Worm (Caenorhabditis elegans): ENCODE data around the gene str-136.
"Not testable (repeated sequence)": the region's sequence is repeated elsewhere in the genome, so short reads cannot be mapped to it uniquely, and the experiment has no call there.

The str-136 gene

DNA sequence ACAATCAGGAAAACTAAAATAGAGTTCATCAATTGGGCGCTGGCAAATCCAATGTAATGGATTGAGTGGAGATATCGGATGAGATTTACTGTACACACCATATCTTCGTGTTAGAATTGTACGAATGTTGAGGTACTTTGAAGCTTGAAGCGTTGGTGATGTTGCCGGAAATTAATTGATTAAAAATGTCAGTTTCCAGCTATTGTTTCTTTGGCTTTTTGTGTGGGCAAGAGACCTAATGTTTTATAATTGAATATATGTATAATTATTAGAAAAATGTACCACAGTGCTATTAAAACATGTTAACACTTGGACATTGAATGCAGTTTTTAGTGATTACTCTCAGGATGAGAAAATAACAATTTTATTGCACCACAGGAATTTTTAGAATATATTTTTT lies at the start of gene str-136:
str-136 (minus strand) TSS at position 101 of the 400 bp plus-strand sequence.
- TF ChIP-seq unc-86 (tag; optimal IDR thresholded peaks at IDR 0.05) (no peak), fkh-6 (tag; optimal IDR thresholded peaks at IDR 0.05) (no peak), dmd-4 (tag; optimal IDR thresholded peaks at IDR 0.05; ENCODE audit: borderline replicate concordance) (no peak), unc-3 (GFP tag; conservative IDR thresholded peaks at IDR 0.05) (no peak), unc-3 (tag; optimal IDR thresholded peaks at IDR 0.05) (no peak), gmeb-2 (tag; optimal IDR thresholded peaks at IDR 0.05) (no peak)

DNA sequence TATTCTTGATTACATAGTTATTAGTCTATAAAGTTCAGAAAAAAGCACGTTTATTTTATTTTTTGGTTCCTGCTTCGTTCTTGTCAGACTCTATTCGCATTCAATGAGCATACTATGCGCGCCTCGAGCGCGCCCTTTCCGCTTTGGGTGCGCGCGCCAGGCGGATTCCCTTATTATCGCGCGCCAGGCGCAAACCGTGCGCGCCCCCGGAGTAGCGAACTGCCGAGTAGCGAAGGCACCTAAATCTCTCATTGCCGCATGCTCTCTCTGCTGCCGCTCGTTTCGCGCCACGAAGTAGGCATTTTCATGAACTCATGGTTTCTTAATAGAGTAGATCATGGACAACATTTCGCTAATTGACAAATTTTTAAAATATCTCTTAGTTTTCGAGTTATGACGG lies 48.4 kb upstream of the str-136 start:
- TF ChIP-seq pat-9 (tag; optimal IDR thresholded peaks at IDR 0.05) (no peak), eyg-1 (tag; optimal IDR thresholded peaks at IDR 0.05) (no peak), pqm-1 (tag; optimal IDR thresholded peaks at IDR 0.05) (no peak)

DNA sequence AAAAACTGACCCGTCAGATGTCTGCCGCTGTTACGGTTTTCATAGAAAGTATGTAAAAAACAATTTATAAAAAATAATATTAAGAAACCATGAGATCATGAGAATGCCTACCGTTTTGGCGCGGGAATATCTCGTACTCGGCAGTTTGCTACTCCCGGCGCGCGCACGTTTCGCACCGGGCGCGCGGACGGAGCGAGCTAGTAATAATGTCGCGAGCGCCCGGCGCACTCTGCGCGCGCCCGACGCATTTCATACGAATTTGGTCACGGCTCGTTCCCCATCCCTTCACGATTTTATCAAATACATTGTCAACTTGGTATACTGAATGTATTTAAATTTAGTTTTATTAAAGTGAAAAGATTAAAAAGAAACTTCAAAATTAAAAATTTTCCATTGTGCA lies 47.2 kb upstream of the str-136 start:
- no peak for TF ChIP-seq npax-4 (tag; optimal IDR thresholded peaks at IDR 0.05)
- no peak for TF ChIP-seq sdc-2 (tag; optimal IDR thresholded peaks at IDR 0.05)
- no peak for TF ChIP-seq hlh-8 (tag; optimal IDR thresholded peaks at IDR 0.05)
- no peak for TF ChIP-seq tbx-7 (tag; optimal IDR thresholded peaks at IDR 0.05)
- no peak for TF ChIP-seq fax-1 (tag; optimal IDR thresholded peaks at IDR 0.05)
- no peak for TF ChIP-seq dmd-4 (tag; optimal IDR thresholded peaks at IDR 0.05; ENCODE audit: borderline replicate concordance)
- TF ChIP-seq eyg-1 (tag; optimal IDR thresholded peaks at IDR 0.05) = no peak
- TF ChIP-seq ceh-31 (tag; optimal IDR thresholded peaks at IDR 0.05) = no peak
- no peak for TF ChIP-seq ets-4 (tag; optimal IDR thresholded peaks at IDR 0.05)
- no peak for TF ChIP-seq ceh-34 (tag; optimal IDR thresholded peaks at IDR 0.05)

DNA sequence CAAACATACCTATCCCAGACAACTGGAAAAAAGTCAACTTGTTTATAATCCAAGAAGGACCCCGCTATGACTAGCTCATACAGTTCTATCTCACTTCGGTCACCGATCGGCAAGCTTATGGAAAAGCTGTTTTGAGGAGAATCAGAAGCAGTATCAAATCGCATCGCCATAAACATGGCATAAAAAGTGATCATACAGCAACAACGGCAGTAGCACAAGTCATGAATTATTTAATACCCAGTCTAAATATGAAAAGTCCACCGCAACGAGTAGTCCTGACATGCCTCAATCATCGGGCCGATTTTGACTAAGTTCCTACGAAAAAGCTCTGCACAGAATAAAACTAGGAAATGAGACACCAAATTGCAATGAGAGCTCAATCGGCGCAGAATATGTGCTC lies 44.8 kb upstream of the str-136 start:
- TF ChIP-seq nfya-1 (tag; optimal IDR thresholded peaks at IDR 0.05) = no peak
- TF ChIP-seq sox-4 (tag; optimal IDR thresholded peaks at IDR 0.05) = no peak
- no peak for TF ChIP-seq tbx-7 (tag; optimal IDR thresholded peaks at IDR 0.05)
- no peak for TF ChIP-seq dve-1 (tag; optimal IDR thresholded peaks at IDR 0.05)
- no peak for TF ChIP-seq C08G9.2 (tag; optimal IDR thresholded peaks at IDR 0.05)
- TF ChIP-seq elt-4 (tag; optimal IDR thresholded peaks at IDR 0.05) = no peak
- no peak for TF ChIP-seq npax-4 (tag; optimal IDR thresholded peaks at IDR 0.05)
- TF ChIP-seq unc-3 (GFP tag; conservative IDR thresholded peaks at IDR 0.05) = no peak
- TF ChIP-seq unc-3 (tag; optimal IDR thresholded peaks at IDR 0.05) = no peak

DNA sequence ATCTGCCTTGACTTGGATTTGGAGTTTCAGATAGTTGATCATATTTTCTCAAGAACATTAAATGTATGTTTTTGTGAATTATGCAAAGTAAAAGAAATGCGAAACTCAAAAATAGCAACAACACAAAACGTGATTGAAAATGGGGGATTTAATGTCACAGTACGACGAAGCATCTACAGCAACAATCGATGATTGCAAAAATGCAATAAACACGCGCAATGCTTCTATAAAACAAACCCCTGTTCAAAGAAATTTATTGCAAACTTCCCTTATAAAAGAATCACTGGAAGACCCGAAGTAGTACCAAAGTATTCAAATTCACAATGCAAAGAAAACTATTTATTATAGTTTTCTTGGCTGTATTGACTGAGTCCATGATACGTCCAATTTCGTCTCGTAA lies 39.4 kb upstream of the str-136 start, which contains the start of gene clec-219:
clec-219 (plus strand) TSS at position 301 of the 400 bp plus-strand sequence.
- TF ChIP-seq ceh-19 (GFP tag; optimal IDR thresholded peaks at IDR 0.05) = no peak
- TF ChIP-seq K02D7.2 (tag; optimal IDR thresholded peaks at IDR 0.05) = no peak
- no peak for TF ChIP-seq sox-4 (tag; optimal IDR thresholded peaks at IDR 0.05)
- no peak for TF ChIP-seq syd-9 (tag; optimal IDR thresholded peaks at IDR 0.05)
- TF ChIP-seq tbx-7 (tag; optimal IDR thresholded peaks at IDR 0.05) = no peak
- TF ChIP-seq ahr-1 (tag; optimal IDR thresholded peaks at IDR 0.05) = no peak
- TF ChIP-seq unc-86 (tag; optimal IDR thresholded peaks at IDR 0.05) = no peak
- no peak for TF ChIP-seq pag-3 (tag; optimal IDR thresholded peaks at IDR 0.05; ENCODE audit: borderline replicate concordance)

DNA sequence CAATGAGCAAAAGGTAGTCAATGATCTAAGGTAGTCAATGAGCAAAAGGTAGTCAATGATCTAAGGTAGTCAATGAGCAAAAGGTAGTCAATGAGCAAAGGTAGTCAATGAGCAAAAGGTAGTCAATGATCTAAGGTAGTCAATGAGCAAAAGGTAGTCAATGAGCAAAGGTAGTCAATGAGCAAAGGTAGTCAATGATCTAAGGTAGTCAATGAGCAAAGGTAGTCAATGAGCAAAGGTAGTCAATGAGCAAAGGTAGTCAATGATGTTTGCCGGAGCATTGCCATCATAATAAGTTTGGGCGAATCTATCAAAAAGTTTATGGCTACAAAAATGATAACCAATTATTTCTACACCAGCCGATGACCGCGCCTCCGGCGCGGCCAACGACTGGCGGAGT lies 36.1 kb upstream of the str-136 start:
- TF ChIP-seq ceh-45 (GFP tag; IDR thresholded peaks at IDR 0.05) (peak; percentile 58), unc-3 (GFP tag; conservative IDR thresholded peaks at IDR 0.05) (0 out of 2 replicates have a peak, but pooled peaks have one; percentile 25)
- not testable (repeated sequence) for TF ChIP-seq unc-3 (tag; optimal IDR thresholded peaks at IDR 0.05)

DNA sequence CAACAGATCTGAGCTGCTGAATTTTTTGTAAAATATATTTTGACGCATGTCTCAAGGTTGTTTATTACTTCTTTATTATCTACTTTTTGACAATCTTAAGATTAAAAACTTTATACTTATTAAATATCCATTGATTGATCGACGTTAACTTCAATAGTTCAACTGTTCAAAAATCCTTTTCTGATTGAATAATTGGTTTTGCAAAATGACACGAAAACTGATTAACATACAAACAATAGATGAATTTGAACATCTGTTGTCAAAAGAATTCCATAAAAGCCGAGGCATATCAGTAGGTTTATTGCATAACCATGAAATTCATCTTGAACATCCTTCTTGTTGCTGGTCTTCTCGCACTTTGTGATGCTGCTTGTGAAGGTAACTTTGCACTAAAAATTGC lies 32.5 kb upstream of the str-136 start, which contains the start of gene W02D7.12:
W02D7.12 (plus strand) TSS at position 301 of the 400 bp plus-strand sequence.
- TF ChIP-seq ceh-22 (tag; optimal IDR thresholded peaks at IDR 0.05) (no peak), T23F11.4 (GFP tag; optimal IDR thresholded peaks at IDR 0.05) (no peak), ceh-30 (tag; optimal IDR thresholded peaks at IDR 0.05) (no peak), ceh-48 (tag; optimal IDR thresholded peaks at IDR 0.05) (no peak), tbx-2 (tag; optimal IDR thresholded peaks at IDR 0.05) (no peak), nfya-1 (tag; optimal IDR thresholded peaks at IDR 0.05) (no peak), nhr-232 (tag; optimal IDR thresholded peaks at IDR 0.05) (no peak), unc-42 (tag; optimal IDR thresholded peaks at IDR 0.05) (no peak)
